Fruit fly (Drosophila melanogaster) whole organism, embryonic: ENCODE results near the gene CG18132.
A peak's percentile ranks its signal among the peaks of the same experiment; 100 is the strongest.

Experiments used
- CG1024 ChIP-seq: fragments of 200-800 bp; sonication (Bioruptor generic); IDR thresholded peaks from 2 replicates; pipeline ENCODE4 v1.3.6; 2022; ENCODE audit warnings: missing biosample characterization, missing genetic modification characterization
- CG10543 ChIP-seq: fragments of 200-800 bp; sonication (Bioruptor generic); optimal IDR thresholded peaks from 3 replicates; lab custom pipeline; 2017; ENCODE audit warnings: missing biosample characterization, mild to moderate bottlenecking, missing genetic modification characterization, moderate library complexity
- CG11093 ChIP-seq: fragments of 200-800 bp; sonication (Bioruptor generic); IDR thresholded peaks from 3 replicates; pipeline ENCODE4 v1.3.6; 2022; ENCODE audit warnings: missing biosample characterization, missing genetic modification characterization
- CG11504 ChIP-seq: fragments of 200-800 bp; sonication (Bioruptor generic); optimal IDR thresholded peaks from 3 replicates; lab custom pipeline; 2019; ENCODE audit warnings: missing biosample characterization, mild to moderate bottlenecking, missing genetic modification characterization, moderate library complexity
- CG12391 ChIP-seq: fragments of 200-800 bp; sonication (Bioruptor generic); optimal IDR thresholded peaks from 3 replicates; lab custom pipeline; 2018; ENCODE audit warnings: missing biosample characterization, mild to moderate bottlenecking, missing genetic modification characterization, moderate library complexity
- CG13894 ChIP-seq: fragments of 200-800 bp; sonication (Bioruptor generic); optimal IDR thresholded peaks from 3 replicates; lab custom pipeline; 2018; ENCODE audit warnings: missing biosample characterization, mild to moderate bottlenecking, missing genetic modification characterization, moderate library complexity
- CG14441 ChIP-seq: fragments of 200-800 bp; sonication (Bioruptor generic); IDR thresholded peaks from 2 replicates; pipeline ENCODE4 v1.3.6; 2022; ENCODE audit warnings: missing biosample characterization, missing genetic modification characterization
- CG15073 ChIP-seq: fragments of 200-800 bp; sonication (Bioruptor generic); optimal IDR thresholded peaks from 2 replicates; lab custom pipeline; 2016; ENCODE audit warnings: missing biosample characterization, missing genetic modification characterization
- CG1832 ChIP-seq: fragments of 200-800 bp; sonication (Bioruptor generic); optimal IDR thresholded peaks from 2 replicates; lab custom pipeline; 2017; ENCODE audit warnings: missing biosample characterization, mild to moderate bottlenecking, missing genetic modification characterization, inconsistent platforms
- CG30020 ChIP-seq: fragments of 200-800 bp; optimal IDR thresholded peaks from 2 replicates; lab custom pipeline; 2019; ENCODE audit warnings: missing biosample characterization, mild to moderate bottlenecking, missing genetic modification characterization, moderate library complexity
- CG30403 ChIP-seq: fragments of 200-800 bp; sonication (Bioruptor generic); optimal IDR thresholded peaks from 3 replicates; lab custom pipeline; 2016; ENCODE audit warnings: missing biosample characterization, missing genetic modification characterization
- CG43689 ChIP-seq: fragments of 200-800 bp; sonication (Bioruptor generic); IDR thresholded peaks from 2 replicates; pipeline ENCODE4 v1.3.6; 2022; ENCODE audit warnings: missing biosample characterization, missing genetic modification characterization
- CG4707 ChIP-seq: fragments of 200-800 bp; sonication (Bioruptor generic); optimal IDR thresholded peaks from 2 replicates; lab custom pipeline; 2018; ENCODE audit warnings: missing biosample characterization, mild to moderate bottlenecking, missing genetic modification characterization, moderate library complexity
- CG6689 ChIP-seq: fragments of 200-800 bp; sonication (Bioruptor generic); IDR thresholded peaks from 2 replicates; pipeline ENCODE4 v1.3.6; 2022; ENCODE audit warnings: missing biosample characterization, missing genetic modification characterization
- CG6765 ChIP-seq: fragments of 200-800 bp; sonication (Bioruptor generic); optimal IDR thresholded peaks from 3 replicates; lab custom pipeline; 2017; ENCODE audit warnings: missing biosample characterization, mild to moderate bottlenecking, missing genetic modification characterization
- CG7786 ChIP-seq: fragments of 200-800 bp; sonication (Bioruptor generic); optimal IDR thresholded peaks from 2 replicates; lab custom pipeline; 2016; ENCODE audit warnings: missing biosample characterization, missing genetic modification characterization
- CG7963 ChIP-seq: fragments of 200-800 bp; sonication (Bioruptor generic); IDR thresholded peaks from 3 replicates; pipeline ENCODE4 v1.3.6; 2022; ENCODE audit warnings: missing biosample characterization, missing genetic modification characterization; ENCODE audit not compliant: partially characterized antibody
- CG8089 ChIP-seq: fragments of 200-800 bp; sonication (Bioruptor generic); optimal IDR thresholded peaks from 3 replicates; lab custom pipeline; 2016; ENCODE audit warnings: missing biosample characterization, missing genetic modification characterization
- Dfd ChIP-seq, 2 experiments: fragments of >200 bp; optimal IDR thresholded peaks; 2 replicates each; lab custom pipeline; 2017; ENCODE audit warnings: missing biosample characterization in 2 of 2, missing genetic modification characterization in 2 of 2
- HLH3B ChIP-seq: fragments of 200-800 bp; sonication (Bioruptor generic); IDR thresholded peaks from 2 replicates; pipeline ENCODE4 v1.3.6; 2022; ENCODE audit warnings: missing biosample characterization, missing genetic modification characterization
- HLH4C ChIP-seq: fragments of 200-800 bp; sonication (Bioruptor generic); IDR thresholded peaks from 3 replicates; pipeline ENCODE4 v1.3.6; 2022; ENCODE audit warnings: missing biosample characterization, missing genetic modification characterization; ENCODE audit not compliant: partially characterized antibody
- HLHmδ ChIP-seq: fragments of 200-800 bp; sonication (Bioruptor generic); optimal IDR thresholded peaks from 2 replicates; lab custom pipeline; 2018; ENCODE audit warnings: missing biosample characterization, mild to moderate bottlenecking, missing genetic modification characterization, moderate library complexity
- Hr78 ChIP-seq, 2 experiments: fragments of 200-800 bp in 1 of 2; fragments of >200 bp in 1 of 2; sonication (Bioruptor generic) in 1 of 2; optimal IDR thresholded peaks; 2 replicates each; lab custom pipeline; 2017 to 2019; ENCODE audit warnings: missing biosample characterization in 2 of 2, missing genetic modification characterization in 2 of 2, mild to moderate bottlenecking in 1 of 2, moderate library complexity in 1 of 2
- Jarid2 ChIP-seq: fragments of 200-800 bp; sonication (Bioruptor generic); optimal IDR thresholded peaks from 3 replicates; lab custom pipeline; 2017; ENCODE audit warnings: mild to moderate bottlenecking, missing biosample characterization, missing genetic modification reagents, missing genetic modification characterization
- Kr ChIP-seq: fragments of 200-800 bp; sonication (Bioruptor generic); optimal IDR thresholded peaks from 2 replicates; lab custom pipeline; 2017; ENCODE audit warnings: missing biosample characterization, mild to moderate bottlenecking, missing genetic modification characterization
- Med ChIP-seq: fragments of 200-800 bp; sonication (Bioruptor generic); peaks from one replicate; lab custom pipeline; 2016; ENCODE audit warnings: missing biosample characterization, missing genetic modification characterization, mild to moderate bottlenecking, inconsistent platforms, moderate library complexity
- Vsx1 ChIP-seq: fragments of 200-800 bp; sonication (Bioruptor generic); optimal IDR thresholded peaks from 2 replicates; lab custom pipeline; 2017; ENCODE audit warnings: missing biosample characterization, mild to moderate bottlenecking, missing genetic modification characterization, missing genetic modification reagents
- al ChIP-seq: fragments of 200-800 bp; sonication (Bioruptor generic); IDR thresholded peaks from 2 replicates; pipeline ENCODE4 v1.3.6; 2022; ENCODE audit warnings: missing biosample characterization, missing genetic modification characterization
- amos ChIP-seq: fragments of 200-800 bp; sonication (Bioruptor generic); IDR thresholded peaks from 2 replicates; pipeline ENCODE4 v1.3.6; 2022; ENCODE audit warnings: missing biosample characterization, missing genetic modification characterization; ENCODE audit not compliant: partially characterized antibody
- bab2 ChIP-seq: fragments of 200-800 bp; sonication (Bioruptor generic); optimal IDR thresholded peaks from 2 replicates; lab custom pipeline; 2016; ENCODE audit warnings: missing biosample characterization, missing genetic modification characterization
- bcd ChIP-seq: fragments of 200-800 bp; sonication (Bioruptor generic); optimal IDR thresholded peaks from 2 replicates; lab custom pipeline; 2017; ENCODE audit warnings: missing biosample characterization, mild to moderate bottlenecking, missing genetic modification characterization
- dm ChIP-seq: fragments of 200-800 bp; sonication (Bioruptor generic); optimal IDR thresholded peaks from 3 replicates; lab custom pipeline; 2016; ENCODE audit warnings: missing biosample characterization, missing genetic modification characterization
- exex ChIP-seq: fragments of 200-800 bp; sonication (Bioruptor generic); optimal IDR thresholded peaks from 4 replicates; lab custom pipeline; 2018; ENCODE audit warnings: missing biosample characterization, mild to moderate bottlenecking, missing genetic modification characterization, moderate library complexity
- eyg ChIP-seq: fragments of 200-800 bp; sonication (Bioruptor generic); optimal IDR thresholded peaks from 3 replicates; lab custom pipeline; 2016; ENCODE audit warnings: missing biosample characterization, missing genetic modification characterization
- inv ChIP-seq: fragments of 200-800 bp; sonication (Bioruptor generic); IDR thresholded peaks from 2 replicates; pipeline ENCODE4 v1.3.6; 2022; ENCODE audit warnings: missing biosample characterization, missing genetic modification characterization; ENCODE audit not compliant: partially characterized antibody
- lov ChIP-seq, 2 experiments: fragments of 200-800 bp in 1 of 2; fragments of >200 bp in 1 of 2; sonication (Bioruptor generic) in 1 of 2; IDR thresholded peaks in 1 of 2; optimal IDR thresholded peaks in 1 of 2; 2 replicates in 1 of 2; 3 replicates in 1 of 2; pipeline versions ENCODE4 v1.3.6 to Lab custom; 2017 to 2022; ENCODE audit warnings: missing biosample characterization in 1 of 2, missing genetic modification characterization in 1 of 2
- pnt ChIP-seq: fragments of 200-800 bp; sonication (Bioruptor generic); optimal IDR thresholded peaks from 3 replicates; lab custom pipeline; 2016; ENCODE audit warnings: missing biosample characterization, missing genetic modification characterization
- sob ChIP-seq: fragments of 200-800 bp; sonication (Bioruptor generic); IDR thresholded peaks from 2 replicates; pipeline ENCODE4 v1.3.6; 2022; ENCODE audit warnings: missing biosample characterization, missing genetic modification characterization
- sr ChIP-seq: fragments of 200-800 bp; sonication (Bioruptor generic); IDR thresholded peaks from 3 replicates; pipeline ENCODE4 v1.3.6; 2022; ENCODE audit warnings: missing biosample characterization, missing genetic modification characterization
- ssp ChIP-seq: fragments of 200-800 bp; sonication (Bioruptor generic); IDR thresholded peaks from 2 replicates; pipeline ENCODE4 v1.3.6; 2022; ENCODE audit warnings: missing biosample characterization, missing genetic modification characterization
- wor ChIP-seq: fragments of 200-800 bp; sonication (Bioruptor generic); IDR thresholded peaks from 2 replicates; pipeline ENCODE4 v1.3.6; 2022; ENCODE audit warnings: missing biosample characterization, missing genetic modification characterization
- zen ChIP-seq: fragments of 200-800 bp; sonication (Bioruptor generic); optimal IDR thresholded peaks from 3 replicates; lab custom pipeline; 2018; ENCODE audit warnings: missing biosample characterization, mild to moderate bottlenecking, missing genetic modification characterization, moderate library complexity

CG18132 gene

dm6 chr2L:1498966-1499554, 18.2 kb downstream of the CG18132 start:
- no peak for TF ChIP-seq eyg (GFP tag; lab: Kevin White, UChicago)
- TF ChIP-seq Dfd (GFP tag; optimal IDR thresholded peaks at IDR 0.05; lab: Kevin White, UChicago) = peak in 1 of 2 experiments; percentile 74
- TF ChIP-seq Med = no peak
- TF ChIP-seq Kr (GFP tag; lab: Kevin White, UChicago) = no peak
- TF ChIP-seq HLH3B (GFP tag; lab: Robert Waterston, UW) = no peak
- TF ChIP-seq CG8089 (GFP tag; lab: Kevin White, UChicago) = no peak
- no peak for TF ChIP-seq ssp (GFP tag; lab: Robert Waterston, UW)
- TF ChIP-seq Jarid2 (GFP tag; lab: Kevin White, UChicago) = no peak
- TF ChIP-seq CG6689 (GFP tag; lab: Robert Waterston, UW) = no peak
- TF ChIP-seq CG12391 (tag; lab: Kevin White, UChicago) = no peak
- TF ChIP-seq CG11504 (tag; lab: Kevin White, UChicago) = peak; percentile 74
- TF ChIP-seq CG10543 (GFP tag; lab: Kevin White, UChicago) = no peak

- TF ChIP-seq CG4707 (no peak), exex (tag; lab: Kevin White, UChicago) (no peak), CG15073 (GFP tag; lab: Kevin White, UChicago) (no peak), CG13894 (tag; lab: Kevin White, UChicago) (no peak), lov (optimal IDR thresholded peaks at IDR 0.05; lab: Kevin White, UChicago) (no peak), lov (GFP tag; IDR thresholded peaks at IDR 0.05; lab: Robert Waterston, UW) (no peak), CG14441 (GFP tag; lab: Robert Waterston, UW) (no peak), dm (GFP tag; lab: Kevin White, UChicago) (no peak), CG7786 (GFP tag; lab: Kevin White, UChicago) (no peak), sob (GFP tag; lab: Robert Waterston, UW) (no peak), HLH4C (GFP tag; lab: Robert Waterston, UW) (no peak), amos (GFP tag; lab: Robert Waterston, UW) (no peak), HLHmδ (GFP tag; lab: Kevin White, UChicago) (no peak), CG30020 (tag; lab: Kevin White, UChicago) (no peak), sr (GFP tag; lab: Robert Waterston, UW) (no peak), inv (GFP tag; lab: Robert Waterston, UW) (no peak), Hr78 (GFP tag; optimal IDR thresholded peaks at IDR 0.05; lab: Kevin White, UChicago) (no peak)
Measured at dm6 chr2L:1496943-1497342, 20.3 kb downstream of the CG18132 start, which contains the start of gene CG31661. Gene CG31661 (plus strand): TSS chr2L:1497243.

dm6 chr2L:1495160-1495559, 22.1 kb downstream of the CG18132 start, which contains the start of gene CG31926:
Gene CG31926 (plus strand): TSS chr2L:1495460.
- TF ChIP-seq bcd (GFP tag; lab: Kevin White, UChicago) (no peak), CG6765 (GFP tag; lab: Kevin White, UChicago) (no peak), CG7963 (GFP tag; lab: Robert Waterston, UW) (no peak), wor (GFP tag; lab: Robert Waterston, UW) (no peak), bab2 (no peak), CG1024 (GFP tag; lab: Robert Waterston, UW) (no peak), CG11093 (no peak), pnt (GFP tag; lab: Kevin White, UChicago) (no peak), al (GFP tag; lab: Robert Waterston, UW) (no peak), CG43689 (GFP tag; lab: Robert Waterston, UW) (no peak), CG30403 (GFP tag; lab: Kevin White, UChicago) (no peak), CG1832 (GFP tag; lab: Kevin White, UChicago) (no peak), Vsx1 (GFP tag; lab: Kevin White, UChicago) (no peak), zen (tag; lab: Kevin White, UChicago) (no peak)
